Fruit fly (Drosophila melanogaster): ENCODE results near the gene CG16853.

dm6 chr2L:13530774-13531173 lies 11.3 kb upstream of the CG16853 start, which contains the start of gene CG33643:
- TF ChIP-seq CG8478 (optimal IDR thresholded peaks at IDR 0.05) (no peak), CTCF (optimal IDR thresholded peaks at IDR 0.05) (no peak)

Measured in S2 (cell line).